Fruit fly (Drosophila melanogaster): ENCODE measurements around the gene CG33689.

dm6 chr3L:16215816-16216215 is 15.8 kb downstream of the CG33689 start:
- TF ChIP-seq ken (GFP tag; IDR thresholded peaks at IDR 0.05) (no peak), CG4282 (GFP tag; optimal IDR thresholded peaks at IDR 0.05) (no peak), bowl (GFP tag; IDR thresholded peaks at IDR 0.05) (no peak), Six4 (GFP tag; optimal IDR thresholded peaks at IDR 0.05) (no peak), lov (optimal IDR thresholded peaks at IDR 0.05) (no peak), lov (GFP tag; IDR thresholded peaks at IDR 0.05) (no peak), CG18262 (tag; optimal IDR thresholded peaks at IDR 0.05) (no peak), sens-2 (GFP tag; IDR thresholded peaks at IDR 0.05) (no peak), zfh1 (GFP tag; IDR thresholded peaks at IDR 0.05) (no peak), CG14710 (tag; optimal IDR thresholded peaks at IDR 0.05) (no peak), CG10147 (GFP tag; optimal IDR thresholded peaks at IDR 0.05) (no peak), Lpt (GFP tag; optimal IDR thresholded peaks at IDR 0.05) (no peak), Rx (GFP tag; IDR thresholded peaks at IDR 0.05) (no peak), jigr1 (GFP tag; IDR thresholded peaks at IDR 0.05) (no peak)
